Fruit fly (Drosophila melanogaster) whole organism, embryonic: ENCODE results near the gene CG15040.

Experiments used
- Aef1 ChIP-seq: fragments of 200-800 bp; sonication (Bioruptor generic); IDR thresholded peaks from 3 replicates; pipeline ENCODE4 v1.3.6; 2022; ENCODE audit warnings: missing biosample characterization, missing genetic modification characterization
- Awh ChIP-seq: fragments of 200-800 bp; sonication (Bioruptor generic); IDR thresholded peaks from 2 replicates; pipeline ENCODE4, ENCODE4 v1.3.6; 2022; ENCODE audit warnings: missing biosample characterization, missing genetic modification characterization
- CG10654 ChIP-seq: fragments of 200-800 bp; sonication (Bioruptor generic); optimal IDR thresholded peaks from 2 replicates; lab custom pipeline; 2016; ENCODE audit warnings: missing biosample characterization, missing genetic modification characterization
- CG10979 ChIP-seq: fragments of 200-800 bp; sonication (Bioruptor generic); optimal IDR thresholded peaks from 2 replicates; lab custom pipeline; 2018; ENCODE audit warnings: missing biosample characterization, mild to moderate bottlenecking, missing genetic modification characterization, moderate library complexity
- CG12219 ChIP-seq: fragments of 200-800 bp; sonication (Bioruptor generic); optimal IDR thresholded peaks from 3 replicates; lab custom pipeline; 2018; ENCODE audit warnings: missing biosample characterization, mild to moderate bottlenecking, missing genetic modification characterization
- CG12236 ChIP-seq: fragments of 200-800 bp; sonication (Bioruptor generic); optimal IDR thresholded peaks from 2 replicates; lab custom pipeline; 2016; ENCODE audit warnings: missing biosample characterization, missing genetic modification characterization
- CG13624 ChIP-seq: fragments of 200-800 bp; sonication (Bioruptor generic); optimal IDR thresholded peaks from 2 replicates; lab custom pipeline; 2016; ENCODE audit warnings: missing biosample characterization, missing genetic modification characterization
- CG14667 ChIP-seq: fragments of 200-800 bp; sonication (Bioruptor generic); IDR thresholded peaks from 2 replicates; pipeline ENCODE4 v1.3.6; 2022; ENCODE audit warnings: missing biosample characterization, missing genetic modification characterization
- CG17912 ChIP-seq: fragments of 200-800 bp; sonication (Bioruptor generic); optimal IDR thresholded peaks from 2 replicates; lab custom pipeline; 2018; ENCODE audit warnings: missing biosample characterization, mild to moderate bottlenecking, missing genetic modification characterization
- CG18011 ChIP-seq: fragments of 200-800 bp; sonication (Bioruptor generic); optimal IDR thresholded peaks from 2 replicates; lab custom pipeline; 2017; ENCODE audit warnings: missing biosample characterization, missing genetic modification characterization, mild to moderate bottlenecking, moderate library complexity, missing genotype
- CG18599 ChIP-seq: fragments of 200-800 bp; sonication (Bioruptor generic); optimal IDR thresholded peaks from 3 replicates; lab custom pipeline; 2017; ENCODE audit warnings: missing biosample characterization, missing genetic modification characterization, mild to moderate bottlenecking, moderate library complexity, missing genetic modification reagents
- CG30403 ChIP-seq: fragments of 200-800 bp; sonication (Bioruptor generic); optimal IDR thresholded peaks from 3 replicates; lab custom pipeline; 2016; ENCODE audit warnings: missing biosample characterization, missing genetic modification characterization
- CG3847 ChIP-seq: fragments of 200-800 bp; sonication (Bioruptor generic); IDR thresholded peaks from 2 replicates; pipeline ENCODE4 v1.3.6; 2022; ENCODE audit warnings: missing biosample characterization, missing genetic modification characterization
- CG4854 ChIP-seq: fragments of 200-800 bp; sonication (Bioruptor generic); optimal IDR thresholded peaks from 2 replicates; lab custom pipeline; 2016; ENCODE audit warnings: missing biosample characterization, missing genetic modification characterization, inconsistent platforms
- CG6689 ChIP-seq: fragments of 200-800 bp; sonication (Bioruptor generic); IDR thresholded peaks from 2 replicates; pipeline ENCODE4 v1.3.6; 2022; ENCODE audit warnings: missing biosample characterization, missing genetic modification characterization
- CG6854 ChIP-seq: fragments of 200-800 bp; sonication (Bioruptor generic); optimal IDR thresholded peaks from 3 replicates; lab custom pipeline; 2017; ENCODE audit warnings: missing biosample characterization, mild to moderate bottlenecking, missing genetic modification characterization
- CG8765 ChIP-seq: fragments of 200-800 bp; sonication (Bioruptor generic); IDR thresholded peaks from 2 replicates; pipeline ENCODE4 v1.3.6; 2022; ENCODE audit warnings: missing biosample characterization, missing genetic modification characterization
- CG8944 ChIP-seq: fragments of 200-800 bp; sonication (Bioruptor generic); optimal IDR thresholded peaks from 3 replicates; lab custom pipeline; 2016; ENCODE audit warnings: missing biosample characterization, missing genetic modification characterization
- Chrac-16 ChIP-seq: fragments of 200-800 bp; sonication (Bioruptor generic); optimal IDR thresholded peaks from 3 replicates; lab custom pipeline; 2016; ENCODE audit warnings: missing biosample characterization, missing genetic modification characterization
- Doc3 ChIP-seq: fragments of 200-800 bp; sonication (Bioruptor generic); IDR thresholded peaks from 3 replicates; pipeline ENCODE4 v1.3.6; 2022; ENCODE audit warnings: missing biosample characterization, missing genetic modification characterization; ENCODE audit not compliant: partially characterized antibody
- E2f1 ChIP-seq: fragments of 200-800 bp; sonication (Bioruptor generic); IDR thresholded peaks from 2 replicates; pipeline ENCODE4 v1.3.6; 2022; ENCODE audit warnings: missing biosample characterization, missing genetic modification characterization
- GATAe ChIP-seq: fragments of 200-800 bp; sonication (Bioruptor generic); conservative IDR thresholded peaks from 2 replicates; pipeline ENCODE4 v1.3.6; 2022; ENCODE audit warnings: missing biosample characterization, missing genetic modification characterization
- Kr ChIP-seq: fragments of 200-800 bp; sonication (Bioruptor generic); optimal IDR thresholded peaks from 2 replicates; lab custom pipeline; 2017; ENCODE audit warnings: missing biosample characterization, mild to moderate bottlenecking, missing genetic modification characterization
- Lpt ChIP-seq: fragments of >200 bp; optimal IDR thresholded peaks from 2 replicates; lab custom pipeline; 2018; ENCODE audit warnings: missing biosample characterization, missing genetic modification characterization
- MBD-R2 ChIP-seq: fragments of 200-800 bp; sonication (Bioruptor generic); IDR thresholded peaks from 2 replicates; pipeline ENCODE4 v1.3.6; 2022; ENCODE audit warnings: missing biosample characterization, missing genetic modification characterization
- Med ChIP-seq: fragments of 200-800 bp; sonication (Bioruptor generic); peaks from one replicate; lab custom pipeline; 2016; ENCODE audit warnings: missing biosample characterization, missing genetic modification characterization, mild to moderate bottlenecking, inconsistent platforms, moderate library complexity
- Meics ChIP-seq: fragments of 200-800 bp; sonication (Bioruptor generic); optimal IDR thresholded peaks from 2 replicates; lab custom pipeline; 2017; ENCODE audit warnings: missing biosample characterization, mild to moderate bottlenecking, missing genetic modification characterization
- NFAT ChIP-seq: fragments of 200-800 bp; sonication (Bioruptor generic); IDR thresholded peaks from 2 replicates; pipeline ENCODE4 v1.3.6; 2022; ENCODE audit warnings: missing biosample characterization, missing genetic modification characterization
- Sin3A ChIP-seq: fragments of >200 bp; optimal IDR thresholded peaks from 2 replicates; lab custom pipeline; 2018
- Spps ChIP-seq: fragments of 200-800 bp; sonication (Bioruptor generic); optimal IDR thresholded peaks from 2 replicates; lab custom pipeline; 2018; ENCODE audit warnings: missing biosample characterization, mild to moderate bottlenecking, missing genetic modification characterization
- aop ChIP-seq: fragments of 200-800 bp; sonication (Bioruptor generic); IDR thresholded peaks from 2 replicates; pipeline ENCODE4 v1.3.6; 2022; ENCODE audit warnings: missing biosample characterization, missing genetic modification characterization
- ash1 ChIP-seq: fragments of 200-800 bp; sonication (Bioruptor generic); optimal IDR thresholded peaks from 2 replicates; lab custom pipeline; 2018; ENCODE audit warnings: missing biosample characterization, mild to moderate bottlenecking, missing genetic modification characterization
- cad ChIP-seq: fragments of >200 bp; optimal IDR thresholded peaks from 2 replicates; lab custom pipeline; 2017; ENCODE audit warnings: missing biosample characterization, missing genetic modification characterization
- croc ChIP-seq: fragments of 200-800 bp; sonication (Bioruptor generic); conservative IDR thresholded peaks from 3 replicates; pipeline ENCODE4 v1.3.6; 2022; ENCODE audit warnings: missing biosample characterization, missing genetic modification characterization
- fd102C ChIP-seq: fragments of 200-800 bp; sonication (Bioruptor generic); optimal IDR thresholded peaks from 2 replicates; lab custom pipeline; 2018; ENCODE audit warnings: missing biosample characterization, mild to moderate bottlenecking, missing genetic modification characterization, moderate library complexity
- gem ChIP-seq: fragments of 200-800 bp; sonication (Bioruptor generic); optimal IDR thresholded peaks from 2 replicates; lab custom pipeline; 2019; ENCODE audit warnings: missing biosample characterization, mild to moderate bottlenecking, missing genetic modification characterization, moderate library complexity
- ind ChIP-seq: fragments of 200-800 bp; sonication (Bioruptor generic); optimal IDR thresholded peaks from 3 replicates; lab custom pipeline; 2016; ENCODE audit warnings: missing biosample characterization, missing genetic modification characterization
- ken ChIP-seq: fragments of 200-800 bp; sonication (Bioruptor generic); IDR thresholded peaks from 3 replicates; pipeline ENCODE4 v1.3.6; 2022; ENCODE audit warnings: missing biosample characterization, missing genetic modification characterization
- klu ChIP-seq: fragments of 200-800 bp; sonication (Bioruptor generic); IDR thresholded peaks from 2 replicates; pipeline ENCODE4 v1.3.6; 2022; ENCODE audit warnings: missing biosample characterization, missing genetic modification characterization
- lmd ChIP-seq: fragments of 200-800 bp; sonication (Bioruptor generic); IDR thresholded peaks from 2 replicates; pipeline ENCODE4 v1.3.6; 2022; ENCODE audit warnings: missing biosample characterization, missing genetic modification characterization
- maf-S ChIP-seq: fragments of 200-800 bp; sonication (Bioruptor generic); optimal IDR thresholded peaks from 2 replicates; lab custom pipeline; 2016; ENCODE audit warnings: missing biosample characterization, missing genetic modification characterization
- pb ChIP-seq: fragments of 200-800 bp; sonication (Bioruptor generic); optimal IDR thresholded peaks from 3 replicates; lab custom pipeline; 2016; ENCODE audit warnings: missing biosample characterization, missing genetic modification characterization
- sd ChIP-seq: fragments of 200-800 bp; sonication (Bioruptor generic); optimal IDR thresholded peaks from 3 replicates; lab custom pipeline; 2018; ENCODE audit warnings: missing biosample characterization, mild to moderate bottlenecking, missing genetic modification characterization, moderate library complexity
- sens-2 ChIP-seq: fragments of 200-800 bp; sonication (Bioruptor generic); IDR thresholded peaks from 2 replicates; pipeline ENCODE4 v1.3.6; 2022; ENCODE audit warnings: missing biosample characterization, missing genetic modification characterization
- so ChIP-seq: fragments of 200-800 bp; sonication (Bioruptor generic); IDR thresholded peaks from 3 replicates; pipeline ENCODE4 v1.3.6; 2022; ENCODE audit warnings: missing biosample characterization, missing genetic modification characterization
- sug ChIP-seq: fragments of 200-800 bp; optimal IDR thresholded peaks from 2 replicates; lab custom pipeline; 2019; ENCODE audit warnings: missing biosample characterization, mild to moderate bottlenecking, missing genetic modification characterization, moderate library complexity
- tll ChIP-seq, 2 experiments: fragments of 200-800 bp in 1 of 2; fragments of >200 bp in 1 of 2; sonication (Bioruptor generic) in 1 of 2; optimal IDR thresholded peaks; 2 replicates each; lab custom pipeline; 2017 to 2019; ENCODE audit warnings: missing biosample characterization in 2 of 2, missing genetic modification characterization in 2 of 2, mild to moderate bottlenecking in 1 of 2, moderate library complexity in 1 of 2
- trem ChIP-seq: fragments of 200-800 bp; optimal IDR thresholded peaks from 3 replicates; lab custom pipeline; 2019; ENCODE audit warnings: missing biosample characterization, mild to moderate bottlenecking, missing genetic modification characterization, moderate library complexity
- twi ChIP-seq: fragments of 200-800 bp; optimal IDR thresholded peaks from 2 replicates; lab custom pipeline; 2019; ENCODE audit warnings: missing biosample characterization, mild to moderate bottlenecking, missing genetic modification characterization, moderate library complexity
- vnd ChIP-seq: fragments of 200-800 bp; sonication (Bioruptor generic); IDR thresholded peaks from 3 replicates; pipeline ENCODE4 v1.3.6; 2022; ENCODE audit warnings: missing biosample characterization, missing genetic modification characterization; ENCODE audit not compliant: partially characterized antibody
- yki ChIP-seq: fragments of >200 bp; optimal IDR thresholded peaks from 3 replicates; lab custom pipeline; 2018
- zfh1 ChIP-seq: fragments of 200-800 bp; sonication (Bioruptor generic); IDR thresholded peaks from 3 replicates; pipeline ENCODE4 v1.3.6; 2022; ENCODE audit warnings: missing biosample characterization, missing genetic modification characterization
- zfh2 ChIP-seq: fragments of 200-800 bp; sonication (Bioruptor generic); optimal IDR thresholded peaks from 2 replicates; lab custom pipeline; 2016; ENCODE audit warnings: missing biosample characterization, missing genetic modification characterization

The CG15040 gene

dm6 chrX:18635118-18635552, 17.7 kb upstream of the CG15040 start (continued):
- no peak for TF ChIP-seq zfh1 (GFP tag; lab: Robert Waterston, UW)
- TF ChIP-seq ind, result peak; percentile 35
- no peak for TF ChIP-seq klu (GFP tag; lab: Robert Waterston, UW)
- TF ChIP-seq trem (tag; lab: Kevin White, UChicago), result no peak
- TF ChIP-seq CG6854, result no peak
- TF ChIP-seq CG6689 (GFP tag; lab: Robert Waterston, UW), result no peak
- no peak for TF ChIP-seq sd (tag; lab: Kevin White, UChicago)
- no peak for TF ChIP-seq Spps (tag; lab: Kevin White, UChicago)
- no peak for TF ChIP-seq pb (GFP tag; lab: Kevin White, UChicago)
- TF ChIP-seq Meics (GFP tag; lab: Kevin White, UChicago), result peak; percentile 18
- no peak for TF ChIP-seq CG12219 (GFP tag; lab: Kevin White, UChicago)
- TF ChIP-seq CG18599 (GFP tag; lab: Kevin White, UChicago), result no peak
- peak; percentile 61 for TF ChIP-seq Doc3 (GFP tag; lab: Robert Waterston, UW)
- peak; percentile 35 for TF ChIP-seq maf-S (GFP tag; lab: Kevin White, UChicago)
- no peak for TF ChIP-seq croc
- no peak for TF ChIP-seq Kr (GFP tag; lab: Kevin White, UChicago)
- TF ChIP-seq Chrac-16 (GFP tag; lab: Kevin White, UChicago), result peak; percentile 57
- no peak for TF ChIP-seq Awh
- TF ChIP-seq CG3847 (GFP tag; lab: Robert Waterston, UW), result peak; percentile 10; the same call in 1 of the 2 replicates
- TF ChIP-seq so (GFP tag; lab: Robert Waterston, UW), result no peak
- TF ChIP-seq Med (GFP tag; lab: Kevin White, UChicago), result peak; percentile 91
- TF ChIP-seq CG18011 (GFP tag; lab: Kevin White, UChicago), result no peak
- no peak for TF ChIP-seq aop (GFP tag; lab: Robert Waterston, UW)
- TF ChIP-seq cad (GFP tag; lab: Kevin White, UChicago), result no peak
- TF ChIP-seq fd102C (GFP tag; lab: Kevin White, UChicago), result no peak
- TF ChIP-seq ash1 (GFP tag; lab: Kevin White, UChicago), result no peak
- peak; percentile 48; the same call in 1 of the 2 replicates for TF ChIP-seq NFAT (GFP tag; lab: Robert Waterston, UW)
- no peak for TF ChIP-seq Lpt (GFP tag; lab: Kevin White, UChicago)
- TF ChIP-seq CG8944, result peak; percentile 48
- TF ChIP-seq yki, result no peak
- TF ChIP-seq CG30403 (GFP tag; lab: Kevin White, UChicago), result peak; percentile 58
- no peak for TF ChIP-seq CG12236
- TF ChIP-seq MBD-R2 (GFP tag; lab: Robert Waterston, UW), result no peak
- peak; percentile 37 for TF ChIP-seq CG17912 (GFP tag; lab: Kevin White, UChicago)
- TF ChIP-seq gem (tag; lab: Kevin White, UChicago), result peak; percentile 47
- no peak for TF ChIP-seq sens-2 (GFP tag; lab: Robert Waterston, UW)
- TF ChIP-seq twi (tag; lab: Kevin White, UChicago), result no peak
- no peak for TF ChIP-seq CG14667 (GFP tag; lab: Robert Waterston, UW)
- TF ChIP-seq CG10979 (tag; lab: Kevin White, UChicago), result peak; percentile 89
- TF ChIP-seq CG4854 (GFP tag; lab: Kevin White, UChicago), result no peak
- no peak for TF ChIP-seq E2f1 (GFP tag; lab: Robert Waterston, UW)
- peak; percentile 31 for TF ChIP-seq sug
- TF ChIP-seq lmd, result peak; percentile 32; the same call in 1 of the 2 replicates
- TF ChIP-seq zfh2 (GFP tag; lab: Kevin White, UChicago), result peak; percentile 2
- peak; percentile 56 for TF ChIP-seq CG13624 (GFP tag; lab: Kevin White, UChicago)
- TF ChIP-seq Aef1 (GFP tag; lab: Robert Waterston, UW), result no peak; the same call in 2 of the 3 replicates
- no peak for TF ChIP-seq GATAe (GFP tag; lab: Robert Waterston, UW)
- peak; percentile 15 for TF ChIP-seq CG10654 (GFP tag; lab: Kevin White, UChicago)
- TF ChIP-seq CG8765 (GFP tag; lab: Robert Waterston, UW), result no peak
- TF ChIP-seq tll (GFP tag; optimal IDR thresholded peaks at IDR 0.05; lab: Kevin White, UChicago), result no peak
- no peak for TF ChIP-seq Sin3A (lab: Kevin White, UChicago)
- no peak for TF ChIP-seq ken (GFP tag; lab: Robert Waterston, UW)
- TF ChIP-seq vnd (GFP tag; lab: Robert Waterston, UW), result no peak; the same call in 2 of the 3 replicates
